Worm (Caenorhabditis elegans): ENCODE measurements around the gene jmjd-4.

The jmjd-4 gene

DNA sequence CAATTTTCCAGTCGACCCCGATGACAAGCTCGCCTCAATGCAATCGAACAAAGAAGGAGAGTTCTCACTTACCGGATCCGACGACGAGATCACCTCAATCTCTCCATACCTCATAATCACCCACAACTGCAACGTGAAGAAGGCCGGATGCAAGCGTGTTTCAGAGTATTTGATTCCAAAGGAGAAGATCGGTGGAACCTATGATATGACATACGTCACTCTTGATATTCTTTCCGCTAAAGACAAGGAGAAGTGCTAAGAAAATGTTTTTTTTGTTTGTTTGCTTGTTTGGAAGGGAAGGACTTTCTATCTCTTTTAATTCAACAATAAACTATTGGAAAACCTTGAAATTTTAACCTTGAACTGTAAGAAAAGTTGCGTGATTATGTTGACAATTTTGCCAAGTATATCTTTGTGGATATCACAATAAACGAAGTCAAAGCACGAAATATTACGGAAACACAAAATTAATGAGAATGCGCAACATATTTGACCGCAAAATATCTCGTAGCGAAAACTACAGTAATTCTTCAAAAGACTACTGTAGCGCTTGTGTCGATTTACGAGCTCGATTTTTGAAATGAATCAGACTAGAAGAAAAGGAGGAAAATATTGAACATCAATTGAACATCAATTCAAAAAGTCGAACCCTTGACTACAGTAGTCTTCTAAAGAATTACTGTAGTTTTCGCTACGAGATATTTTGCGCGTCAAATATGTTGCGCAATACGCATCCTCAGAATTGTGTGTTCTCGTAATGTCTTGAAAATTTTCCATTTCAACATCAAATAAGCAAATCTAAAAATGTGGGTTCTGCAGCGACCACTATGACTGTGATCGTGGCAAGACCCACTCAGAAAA lies 5.4 kb upstream of the jmjd-4 start (continued):
- TF ChIP-seq blmp-1 (tag; optimal IDR thresholded peaks at IDR 0.05; ENCODE audit: insufficient read depth) (peak; percentile 41), ztf-1 (GFP tag; conservative IDR thresholded peaks at IDR 0.05) (no peak), unc-62 (GFP tag; optimal IDR thresholded peaks at IDR 0.05) (no peak), nhr-6 (tag; optimal IDR thresholded peaks at IDR 0.05) (peak; percentile 0), fos-1 (tag; optimal IDR thresholded peaks at IDR 0.05) (no peak), nhr-237 (tag; optimal IDR thresholded peaks at IDR 0.05) (no peak)

DNA sequence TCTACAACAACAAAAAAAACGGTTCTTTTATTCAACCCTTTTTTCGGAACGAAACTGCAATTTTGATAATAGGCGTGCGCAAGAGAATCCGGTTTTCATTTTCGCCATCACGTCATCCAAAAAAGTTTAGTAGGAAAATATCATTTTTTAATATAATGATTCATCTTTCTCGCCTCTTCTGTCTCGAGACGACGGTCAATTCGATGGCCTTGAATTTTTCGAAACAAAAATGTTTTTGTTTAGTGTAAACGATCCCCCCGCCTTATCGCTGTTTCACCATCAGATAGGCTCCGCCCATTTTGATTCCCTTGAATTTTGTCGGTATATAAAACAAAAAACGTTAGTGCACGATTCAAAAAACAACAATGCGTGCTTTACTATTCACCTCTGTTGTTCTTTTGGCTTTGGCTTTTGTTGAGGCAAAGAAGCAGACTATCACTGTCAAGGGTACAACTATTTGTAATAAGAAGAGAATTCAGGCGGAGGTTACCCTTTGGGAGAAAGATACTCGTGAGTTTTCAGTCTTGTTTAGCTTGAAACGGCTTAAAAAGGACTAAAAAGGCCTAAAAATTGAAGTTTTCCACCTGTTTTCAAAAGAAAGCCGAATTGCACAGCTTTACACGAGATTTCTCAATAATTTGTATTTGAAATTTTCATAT lies 3.8 kb upstream of the jmjd-4 start, which contains the start of gene ttr-15:
TSS of gene ttr-15 (plus strand) at position 340 of the 659 bp plus-strand sequence.
- TF ChIP-seq unc-55 (GFP tag; optimal IDR thresholded peaks at IDR 0.05) (no peak), nhr-25 (tag; optimal IDR thresholded peaks at IDR 0.05) (peak; percentile 63), ama-1 (optimal IDR thresholded peaks at IDR 0.05) (peak; percentile 86), nhr-129 (tag; optimal IDR thresholded peaks at IDR 0.05) (peak; percentile 11), fos-1 (tag; optimal IDR thresholded peaks at IDR 0.05) (peak; percentile 40), dmd-4 (tag; optimal IDR thresholded peaks at IDR 0.05) (no peak), crh-2 (tag; optimal IDR thresholded peaks at IDR 0.05) (peak; percentile 15), sma-9 (GFP tag; optimal IDR thresholded peaks at IDR 0.05) (peak; percentile 29), sma-9 (tag; optimal IDR thresholded peaks at IDR 0.05) (no peak), sma-3 (GFP tag; optimal IDR thresholded peaks at IDR 0.05) (peak; percentile 84), Y55F3AM.14 (GFP tag; optimal IDR thresholded peaks at IDR 0.05) (peak; percentile 56), nhr-12 (tag; optimal IDR thresholded peaks at IDR 0.05) (no peak), nhr-21 (tag; optimal IDR thresholded peaks at IDR 0.05) (peak; percentile 12)

DNA sequence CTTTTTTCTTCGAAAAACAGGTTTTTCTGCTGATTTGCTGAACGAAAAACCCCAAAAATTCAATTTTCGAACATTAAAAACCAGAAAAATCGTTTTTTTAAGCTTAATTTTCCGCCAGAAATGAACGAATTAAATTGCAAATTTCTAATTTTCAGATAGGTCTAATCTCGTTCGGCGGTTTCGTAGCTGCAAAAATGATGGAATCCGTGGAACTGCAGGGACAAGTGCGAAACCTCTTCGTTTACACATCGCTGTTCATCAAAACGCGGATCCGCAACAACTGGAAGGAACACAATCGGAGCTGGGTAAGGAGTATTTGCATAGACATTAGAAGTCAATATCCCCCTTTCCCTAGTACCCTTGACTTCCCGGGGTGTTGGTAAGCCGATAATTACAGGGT lies 2.3 kb upstream of the jmjd-4 start:
- no peak for TF ChIP-seq aly-2 (tag; optimal IDR thresholded peaks at IDR 0.05)

DNA sequence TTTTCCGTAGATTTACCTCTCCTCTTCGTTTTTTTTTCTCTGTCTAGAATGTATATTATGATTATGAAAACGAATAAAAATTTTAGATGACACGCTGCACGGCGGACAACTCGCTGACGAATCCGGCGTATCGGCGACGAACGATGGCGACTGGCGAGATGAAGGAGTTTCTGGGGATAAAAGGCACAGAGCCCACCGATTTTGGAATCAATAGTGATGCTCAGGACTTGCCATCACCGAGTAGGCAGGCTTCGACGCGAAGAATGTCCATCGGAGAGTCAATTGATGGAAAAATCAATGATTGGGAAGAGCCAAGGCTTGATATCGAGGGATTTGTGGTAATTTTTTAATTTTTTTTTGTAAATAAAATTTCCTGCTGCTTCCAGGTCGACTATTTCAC lies 1.3 kb upstream of the jmjd-4 start, which contains the start of gene ced-9:
TSS of gene ced-9 (plus strand) at position 87 of the 400 bp plus-strand sequence.
- no peak for TF ChIP-seq alr-1 (tag; optimal IDR thresholded peaks at IDR 0.05)
- no peak for TF ChIP-seq ztf-11 (tag; optimal IDR thresholded peaks at IDR 0.05)
- no peak for TF ChIP-seq lin-13 (GFP tag; optimal IDR thresholded peaks at IDR 0.05)
- no peak for TF ChIP-seq nhr-23 (tag; optimal IDR thresholded peaks at IDR 0.05)
- TF ChIP-seq sma-9 (GFP tag; optimal IDR thresholded peaks at IDR 0.05): no peak
- no peak for TF ChIP-seq sma-9 (tag; optimal IDR thresholded peaks at IDR 0.05)
- no peak for TF ChIP-seq nhr-25 (tag; optimal IDR thresholded peaks at IDR 0.05)
- TF ChIP-seq zag-1 (tag; optimal IDR thresholded peaks at IDR 0.05): no peak
- no peak for TF ChIP-seq nhr-11 (tag; optimal IDR thresholded peaks at IDR 0.05)
- TF ChIP-seq nhr-129 (tag; optimal IDR thresholded peaks at IDR 0.05): no peak
- TF ChIP-seq ceh-82 (tag; optimal IDR thresholded peaks at IDR 0.05): no peak
- no peak for TF ChIP-seq Y55F3AM.14 (GFP tag; optimal IDR thresholded peaks at IDR 0.05)
- no peak for TF ChIP-seq F13H6.1 (tag; optimal IDR thresholded peaks at IDR 0.05)
- no peak for TF ChIP-seq sma-3 (GFP tag; optimal IDR thresholded peaks at IDR 0.05)
- TF ChIP-seq crh-2 (tag; optimal IDR thresholded peaks at IDR 0.05): no peak
- TF ChIP-seq unc-39 (tag; optimal IDR thresholded peaks at IDR 0.05): no peak
- no peak for TF ChIP-seq unc-55 (GFP tag; optimal IDR thresholded peaks at IDR 0.05)
- no peak for TF ChIP-seq ztf-4 (tag; optimal IDR thresholded peaks at IDR 0.05)

DNA sequence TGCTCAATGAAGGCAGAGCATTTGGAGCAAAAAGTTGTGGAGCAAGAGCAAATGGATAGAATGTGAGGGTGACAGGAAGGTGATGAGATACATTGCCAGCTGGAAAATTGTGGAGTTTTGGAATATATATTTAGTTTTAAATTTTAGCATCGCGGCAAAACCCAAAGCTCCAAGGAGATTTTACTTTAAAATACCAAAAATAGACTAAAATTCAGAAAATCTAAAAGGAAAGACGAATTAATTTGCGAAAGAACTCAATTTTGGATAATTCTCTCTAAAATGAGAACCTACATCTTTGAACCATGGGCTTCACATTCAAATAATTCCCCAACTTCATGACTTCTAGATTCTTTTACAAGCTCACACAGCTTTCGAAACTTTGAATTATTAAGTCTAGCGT lies 1.3 kb downstream of the jmjd-4 start, which contains the start of gene T07C4.12:
TSS of gene T07C4.12 (minus strand) at position 101 of the 400 bp plus-strand sequence.
- TF ChIP-seq aly-2 (tag; optimal IDR thresholded peaks at IDR 0.05): no peak

DNA sequence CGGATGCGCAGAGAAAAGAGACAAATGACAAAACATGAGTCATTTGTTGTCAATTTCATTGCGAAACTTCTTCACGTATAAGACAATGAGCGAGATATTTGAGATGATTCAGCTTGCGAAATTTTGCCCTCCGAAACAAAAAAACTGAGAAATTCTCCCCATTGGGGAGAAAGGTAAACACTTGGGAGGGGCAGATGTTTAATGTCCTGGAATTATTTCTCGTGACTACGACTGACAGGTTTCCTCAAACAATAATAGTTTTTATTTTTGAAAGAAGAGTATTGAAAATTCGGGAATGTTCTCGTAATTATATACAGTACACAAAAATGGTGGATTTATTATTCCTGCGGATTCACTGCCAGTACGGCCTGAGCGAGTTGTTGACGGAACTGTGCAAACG lies 2.6 kb downstream of the jmjd-4 start:
- TF ChIP-seq nhr-129 (tag; optimal IDR thresholded peaks at IDR 0.05): peak; percentile 42
- peak; percentile 54 for TF ChIP-seq ama-1 (optimal IDR thresholded peaks at IDR 0.05)
- peak; percentile 15 for TF ChIP-seq sma-3 (GFP tag; optimal IDR thresholded peaks at IDR 0.05)
- peak; percentile 36 for TF ChIP-seq F13H6.1 (tag; optimal IDR thresholded peaks at IDR 0.05)
- TF ChIP-seq ceh-16 (tag; optimal IDR thresholded peaks at IDR 0.05): no peak
- peak; percentile 48 for TF ChIP-seq C34F6.9 (tag; optimal IDR thresholded peaks at IDR 0.05)
